Fruit fly (Drosophila melanogaster): ENCODE results near the gene Kots.
A peak's percentile ranks its signal among the peaks of the same experiment; 100 is the strongest.

The Kots gene

DNA sequence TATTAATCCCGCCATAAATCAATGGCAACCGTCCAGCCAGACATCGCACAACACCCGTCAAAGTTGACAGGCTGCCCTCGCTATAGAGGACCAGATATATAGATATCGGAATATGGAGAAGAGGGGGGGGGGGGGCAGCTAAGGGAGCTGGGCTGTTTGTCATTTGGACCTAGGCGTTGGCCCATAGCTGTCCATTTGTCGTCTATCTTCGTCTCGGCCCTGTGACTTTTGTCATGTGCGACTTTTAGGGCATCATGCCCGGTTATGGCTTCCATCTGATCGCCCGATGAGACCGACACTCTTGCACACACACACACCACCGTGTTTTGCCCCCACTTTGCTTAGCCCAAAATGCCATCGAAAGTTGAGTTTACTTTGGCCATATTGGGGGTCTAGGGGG, 33.8 kb upstream of the Kots start:
- no peak for TF ChIP-seq CG17801 (GFP tag; optimal IDR thresholded peaks at IDR 0.05; ENCODE audit: partially characterized antibody)

DNA sequence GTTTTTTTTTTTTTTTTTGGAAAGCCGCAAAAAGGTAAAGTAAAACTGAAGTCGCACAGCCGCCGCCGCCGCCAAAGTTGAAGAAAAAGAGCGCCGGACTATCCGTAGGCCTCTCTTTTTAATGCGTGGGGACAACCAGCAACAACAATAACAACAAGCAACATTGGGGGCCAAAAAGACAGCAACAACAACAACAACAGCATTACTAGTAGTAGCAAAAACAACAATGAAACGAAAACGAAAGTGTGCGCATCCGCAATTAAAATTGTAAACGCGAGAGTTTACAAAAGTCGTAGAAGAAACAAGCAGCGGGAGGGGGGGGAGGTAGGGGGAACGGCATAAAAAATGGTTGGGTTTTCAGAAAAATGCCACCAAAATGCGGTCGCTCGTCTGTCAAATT, 32.0 kb upstream of the Kots start:
- no peak for TF ChIP-seq CG17801 (GFP tag; optimal IDR thresholded peaks at IDR 0.05; ENCODE audit: partially characterized antibody)

DNA sequence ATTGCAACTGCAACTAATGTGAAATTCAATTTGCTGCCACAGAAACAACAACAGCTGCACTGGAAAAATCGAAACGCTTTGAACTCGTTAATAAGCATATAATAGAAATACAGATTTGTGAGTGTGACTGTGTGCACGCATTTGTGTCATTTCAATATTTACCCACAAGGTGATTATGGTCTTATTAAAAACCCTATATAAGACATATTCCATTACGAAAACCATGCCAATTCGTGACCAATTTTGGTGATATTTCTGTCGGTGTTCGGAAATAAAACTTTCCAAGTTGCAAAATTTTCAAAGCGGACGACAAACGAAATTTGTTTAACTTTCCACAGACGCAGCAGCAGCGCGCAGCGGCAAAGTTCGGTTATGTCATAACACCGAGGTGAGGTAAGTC, 31.5 kb upstream of the Kots start:
- no peak for TF ChIP-seq CG17801 (GFP tag; optimal IDR thresholded peaks at IDR 0.05; ENCODE audit: partially characterized antibody)

DNA sequence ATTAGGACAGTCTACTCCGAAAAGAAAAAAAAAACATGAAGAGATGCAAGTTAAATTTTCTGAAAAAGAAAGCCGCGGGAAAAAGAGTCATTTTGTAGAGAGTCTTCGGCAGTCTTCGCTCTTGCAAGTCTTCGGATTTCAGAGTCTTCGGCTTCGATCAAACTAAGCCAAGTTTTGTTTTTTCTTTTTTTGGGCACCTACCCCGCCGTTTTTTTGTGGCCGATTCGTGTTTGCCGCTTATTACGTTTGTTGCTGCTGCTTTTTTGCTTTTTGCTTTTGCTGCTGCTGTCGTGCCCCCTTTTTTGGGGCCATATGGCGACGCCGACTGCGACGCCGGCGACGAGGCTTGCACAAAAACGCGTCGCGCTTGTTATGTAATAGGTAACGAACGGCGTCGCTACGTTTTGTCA, 28.2 kb upstream of the Kots start:
- peak; percentile 36 for TF ChIP-seq CG17801 (GFP tag; optimal IDR thresholded peaks at IDR 0.05; ENCODE audit: partially characterized antibody)

DNA sequence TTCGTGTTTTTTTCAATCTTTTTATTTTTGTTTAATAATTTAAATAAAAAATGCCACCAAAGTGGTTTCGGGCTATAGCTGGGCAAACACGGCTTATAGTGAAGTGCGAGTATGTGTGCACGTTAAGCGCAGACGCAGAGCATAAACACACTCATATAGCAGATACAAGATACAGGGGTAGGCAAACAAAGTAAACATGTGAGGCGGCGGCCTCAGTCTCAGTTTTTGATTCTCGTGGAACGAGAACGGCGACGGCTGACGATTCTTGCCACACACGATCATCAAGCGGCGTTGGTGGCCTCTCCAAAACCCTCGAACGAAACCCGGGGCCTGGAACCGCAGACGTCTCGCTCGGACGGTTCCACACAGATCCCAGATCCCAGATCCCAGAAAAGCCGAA, 26.1 kb upstream of the Kots start:
- no peak for TF ChIP-seq CG17801 (GFP tag; optimal IDR thresholded peaks at IDR 0.05; ENCODE audit: partially characterized antibody)

DNA sequence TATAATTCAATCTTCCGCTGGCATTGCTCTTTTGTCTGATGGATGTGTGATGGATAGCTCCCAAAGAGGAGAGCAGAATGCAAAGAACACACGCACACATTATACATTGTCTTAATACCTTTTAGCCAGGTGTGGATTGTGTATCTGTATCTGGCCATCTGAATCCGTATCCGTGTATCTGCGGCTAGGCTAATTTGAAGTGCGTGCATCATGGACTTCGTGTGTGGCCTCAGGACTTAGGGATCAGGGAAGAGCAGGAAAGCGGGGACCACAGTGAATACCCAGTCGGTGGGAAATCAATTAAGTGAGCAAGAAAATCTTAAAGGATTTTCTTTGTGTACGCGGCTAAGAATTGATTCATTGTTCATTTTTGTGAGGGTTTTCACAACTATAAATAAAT, 25.5 kb upstream of the Kots start:
- no peak for TF ChIP-seq CG17801 (GFP tag; optimal IDR thresholded peaks at IDR 0.05; ENCODE audit: partially characterized antibody)

DNA sequence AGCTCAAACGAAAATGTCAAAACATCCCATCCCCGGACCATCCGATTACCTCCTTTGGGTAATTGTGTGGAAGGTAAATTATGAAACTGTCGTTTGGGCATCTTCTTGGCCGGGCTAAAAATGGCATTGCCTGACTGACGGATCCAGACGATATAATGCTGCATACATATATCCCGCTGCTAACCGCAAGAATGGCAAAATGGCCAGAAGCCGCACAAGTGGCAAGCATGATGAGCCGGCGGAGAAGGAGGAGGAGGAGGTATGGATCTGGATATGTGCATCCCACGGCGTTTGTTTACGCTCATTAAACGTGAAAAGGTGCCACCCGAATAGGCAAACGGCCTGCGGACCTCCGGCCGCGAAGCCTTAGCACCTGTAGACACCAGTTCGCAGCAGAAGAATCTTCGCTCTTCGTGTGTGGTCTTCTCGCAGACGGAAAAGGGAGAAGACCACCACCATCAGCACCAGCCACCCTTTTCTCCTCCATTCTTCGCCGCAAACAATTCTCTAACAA, 25.0 kb upstream of the Kots start:
- TF ChIP-seq CG17801 (GFP tag; optimal IDR thresholded peaks at IDR 0.05; ENCODE audit: partially characterized antibody) = no peak

DNA sequence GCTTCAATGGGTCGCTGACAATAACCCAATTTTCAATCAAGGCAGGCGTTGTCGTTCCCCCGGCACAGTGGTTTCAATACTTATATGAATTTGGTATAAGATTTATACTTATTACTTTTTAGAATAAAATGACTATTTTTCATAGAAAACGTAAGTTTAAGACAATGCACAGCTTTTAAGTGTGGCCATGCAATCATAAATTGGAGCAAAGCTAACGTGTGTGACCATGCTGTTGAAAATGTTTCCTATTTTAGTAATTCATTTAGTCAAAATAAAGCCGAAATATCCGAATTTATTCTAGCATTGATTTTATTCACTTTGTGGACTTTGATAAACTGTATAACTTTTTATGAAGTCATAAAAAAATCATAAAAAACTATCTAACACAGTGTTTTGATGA, 22.7 kb upstream of the Kots start:
- no peak for TF ChIP-seq CG17801 (GFP tag; optimal IDR thresholded peaks at IDR 0.05; ENCODE audit: partially characterized antibody)

DNA sequence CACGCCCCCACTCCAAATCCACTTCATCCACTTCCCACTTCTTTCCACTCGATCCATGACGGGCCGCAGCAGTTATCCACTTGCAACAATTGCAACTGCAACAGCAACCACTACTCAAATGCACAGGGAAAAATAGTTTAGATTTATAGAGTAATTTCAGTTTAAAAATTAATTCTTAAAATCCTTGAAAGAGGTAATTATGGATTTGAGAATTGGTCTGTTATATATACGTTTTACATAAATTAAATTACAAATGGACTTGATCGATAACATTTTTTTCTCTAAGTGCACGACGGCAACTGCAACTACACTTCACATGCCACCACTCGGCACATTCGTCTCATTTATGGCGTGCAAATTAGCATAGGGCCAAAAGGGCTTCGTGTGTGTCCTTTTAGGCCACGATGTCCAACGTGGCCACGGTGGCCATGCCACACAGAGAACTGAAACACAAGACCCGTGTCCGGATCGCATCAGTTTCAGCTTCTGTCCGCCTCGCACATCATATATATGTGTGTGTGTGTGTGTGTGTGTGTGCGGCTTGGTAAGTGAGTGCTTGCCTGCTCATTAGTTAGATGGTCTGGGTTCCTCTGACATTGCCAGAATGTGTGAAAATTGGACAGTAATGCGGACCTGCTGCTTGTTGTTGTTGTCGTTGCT, 21.1 kb upstream of the Kots start:
- TF ChIP-seq CG17801 (GFP tag; optimal IDR thresholded peaks at IDR 0.05; ENCODE audit: partially characterized antibody) = peak; percentile 22

DNA sequence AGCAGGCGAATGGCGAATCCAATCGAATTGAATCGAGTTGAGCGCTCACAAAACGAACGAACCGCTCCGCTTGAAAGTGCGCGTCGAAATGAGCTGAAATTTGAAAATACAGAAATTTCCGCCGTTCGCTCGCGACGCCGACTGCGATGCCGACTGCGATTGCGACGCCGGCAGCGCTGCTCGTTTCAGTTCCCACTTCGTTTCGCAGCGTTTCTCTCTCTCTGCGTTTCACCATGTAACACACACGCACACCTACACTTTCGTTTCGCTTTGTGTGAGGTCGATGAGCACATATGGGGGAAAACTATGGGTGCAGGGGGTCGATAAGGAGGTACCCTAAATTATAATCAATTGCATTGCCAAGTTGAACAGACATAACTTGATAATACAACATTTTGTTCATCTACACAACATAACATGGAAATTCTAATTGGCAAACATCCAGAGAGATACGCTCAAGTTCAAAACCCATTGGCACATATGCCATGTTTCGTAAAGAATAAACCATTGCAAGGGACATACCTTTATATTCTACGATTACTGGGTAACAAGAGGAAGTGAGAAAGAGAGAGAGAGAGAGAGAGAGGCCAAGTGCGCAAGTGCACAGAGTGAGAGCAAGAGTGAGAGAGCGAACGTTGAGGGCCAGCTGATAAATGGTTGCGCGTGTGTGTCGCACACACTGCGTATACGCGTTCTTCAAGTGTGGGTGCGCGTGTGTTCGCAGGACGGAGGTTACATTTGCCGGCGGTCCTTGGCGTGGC, 19.5 kb upstream of the Kots start:
- TF ChIP-seq CG17801 (GFP tag; optimal IDR thresholded peaks at IDR 0.05; ENCODE audit: partially characterized antibody) = peak; percentile 91

DNA sequence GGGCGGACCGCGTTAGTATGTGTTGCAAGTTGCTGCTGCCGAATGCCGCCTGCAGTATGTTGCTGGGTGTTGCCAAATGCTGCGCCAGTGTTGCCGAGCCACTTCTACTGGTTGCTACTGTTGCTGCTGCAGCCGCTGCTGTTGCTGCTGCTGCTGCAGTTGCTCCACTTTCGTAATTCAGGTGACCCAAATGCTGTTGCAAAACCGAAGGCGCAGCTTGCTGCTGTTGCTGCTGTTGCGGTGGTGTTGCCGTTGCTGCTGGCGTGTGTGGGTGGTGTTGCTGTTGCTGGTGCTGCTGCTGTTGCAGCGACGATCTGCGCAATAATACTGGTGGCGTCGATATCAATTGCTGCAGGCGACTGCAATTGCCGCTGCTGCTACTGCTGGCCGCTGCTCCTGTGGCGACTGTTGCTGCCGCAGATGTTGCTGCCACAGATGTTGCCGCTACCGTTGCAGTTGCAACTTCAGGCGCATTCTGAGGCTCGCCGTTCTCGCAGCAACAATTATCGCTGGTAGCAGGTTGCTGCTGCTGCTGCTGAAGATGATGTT, 18.4 kb upstream of the Kots start:
- no peak for TF ChIP-seq CG17801 (GFP tag; optimal IDR thresholded peaks at IDR 0.05; ENCODE audit: partially characterized antibody)

DNA sequence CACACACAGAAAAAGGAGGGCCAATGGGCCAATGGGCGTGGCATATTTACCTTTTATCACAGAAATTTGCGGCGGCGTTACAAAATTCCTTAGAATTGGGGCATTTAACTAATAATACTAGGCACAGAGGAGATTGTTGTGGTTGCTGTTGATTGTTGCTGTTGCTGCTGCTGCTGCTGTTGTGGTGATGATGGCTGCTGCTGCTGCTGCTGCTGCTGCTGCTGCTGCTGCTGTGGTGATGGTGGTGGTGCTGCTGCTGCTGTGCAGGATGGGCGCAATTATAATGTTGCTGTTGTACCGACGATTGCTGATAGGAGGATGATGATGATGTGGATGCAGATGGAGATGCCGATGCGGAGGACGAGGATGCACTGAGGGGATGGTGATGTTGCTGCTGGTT, 17.6 kb upstream of the Kots start:
- TF ChIP-seq CG17801 (GFP tag; optimal IDR thresholded peaks at IDR 0.05; ENCODE audit: partially characterized antibody) = no peak

DNA sequence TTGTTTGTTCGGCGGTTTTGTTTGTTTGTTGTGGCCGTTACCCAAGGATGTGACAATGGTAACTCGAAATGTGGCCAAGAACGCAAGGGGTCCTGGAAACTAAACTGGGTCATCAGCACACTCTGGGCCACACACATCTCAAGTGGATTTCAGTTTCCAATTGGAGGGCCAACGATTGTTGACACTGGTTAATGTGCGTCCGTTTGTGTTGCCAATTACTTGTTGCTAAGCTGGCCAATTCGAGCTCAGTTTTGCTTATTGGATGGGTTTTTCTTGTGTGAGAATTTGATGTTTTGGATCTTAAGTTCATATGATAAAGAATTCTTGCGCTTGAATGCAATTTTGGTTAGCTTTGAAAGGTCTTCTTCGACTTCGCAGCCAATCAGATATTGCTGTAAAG, 17.0 kb upstream of the Kots start:
- TF ChIP-seq CG17801 (GFP tag; optimal IDR thresholded peaks at IDR 0.05; ENCODE audit: partially characterized antibody) = no peak

DNA sequence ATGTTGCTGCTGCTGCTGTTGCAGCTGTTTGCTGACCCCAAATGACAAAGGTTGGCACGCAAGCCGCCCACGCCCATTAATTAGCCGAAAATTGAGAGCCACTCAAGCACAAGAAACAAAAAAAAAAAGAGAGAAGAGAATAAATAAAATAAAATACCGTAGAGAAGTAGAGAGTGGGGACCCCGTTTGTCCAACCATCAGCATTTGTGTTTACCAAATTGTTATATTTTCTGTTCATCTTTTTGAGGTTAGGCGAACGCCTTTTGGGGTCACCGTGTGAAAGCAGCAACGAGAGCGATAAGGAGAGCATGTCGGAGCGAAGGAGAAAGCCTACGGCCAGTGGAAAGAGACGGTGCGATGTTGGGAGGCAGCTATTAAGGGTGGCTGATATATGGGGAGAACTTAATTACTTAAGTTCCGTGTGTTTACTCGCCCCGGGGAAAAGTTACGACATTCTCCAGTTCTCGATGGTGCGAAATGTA, 14.1 kb upstream of the Kots start:
- TF ChIP-seq CG17801 (GFP tag; optimal IDR thresholded peaks at IDR 0.05; ENCODE audit: partially characterized antibody) = no peak

DNA sequence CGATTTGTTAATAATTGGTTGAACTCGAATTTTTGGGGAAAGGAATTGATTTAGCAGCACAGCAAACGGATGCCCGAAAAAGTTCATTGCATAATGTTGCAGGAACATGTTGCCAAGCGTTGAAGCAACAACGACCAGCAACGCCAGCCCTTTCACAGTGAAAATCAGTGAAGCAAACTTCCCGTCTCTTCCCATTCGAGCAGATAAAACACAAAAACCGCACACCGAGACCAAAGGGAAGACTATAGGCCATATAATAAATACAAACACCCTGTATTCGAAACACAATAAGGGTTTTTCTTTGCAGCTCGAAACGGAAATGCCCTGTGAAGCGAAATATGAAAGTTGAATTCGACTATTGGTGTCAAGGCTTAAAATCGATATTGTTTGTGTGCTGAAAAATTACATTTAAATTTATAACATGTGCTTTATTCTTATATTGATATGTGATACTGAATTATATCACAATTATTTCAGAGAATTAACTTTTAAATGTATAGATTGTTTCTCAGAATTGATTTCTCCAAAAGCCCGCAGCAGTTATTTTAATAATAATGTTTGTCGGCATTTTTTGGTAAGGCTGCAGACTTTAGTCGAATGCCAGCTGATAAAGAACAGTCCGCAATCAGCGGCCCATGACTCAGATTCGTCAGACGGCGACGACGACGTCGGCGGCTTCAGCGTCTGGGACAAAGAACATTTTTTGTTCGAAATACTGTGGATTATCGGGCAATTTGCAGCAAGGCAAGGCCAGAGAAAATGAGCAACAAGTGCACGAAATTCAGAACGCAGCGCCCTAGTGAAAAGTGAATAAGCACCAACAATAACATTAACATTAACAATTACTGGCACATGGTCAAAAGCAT, 13.4 kb upstream of the Kots start:
- TF ChIP-seq CG17801 (GFP tag; optimal IDR thresholded peaks at IDR 0.05; ENCODE audit: partially characterized antibody) = no peak
